Fruit fly (Drosophila melanogaster): ENCODE measurements around the gene CG7720.

CG7720 gene

DNA sequence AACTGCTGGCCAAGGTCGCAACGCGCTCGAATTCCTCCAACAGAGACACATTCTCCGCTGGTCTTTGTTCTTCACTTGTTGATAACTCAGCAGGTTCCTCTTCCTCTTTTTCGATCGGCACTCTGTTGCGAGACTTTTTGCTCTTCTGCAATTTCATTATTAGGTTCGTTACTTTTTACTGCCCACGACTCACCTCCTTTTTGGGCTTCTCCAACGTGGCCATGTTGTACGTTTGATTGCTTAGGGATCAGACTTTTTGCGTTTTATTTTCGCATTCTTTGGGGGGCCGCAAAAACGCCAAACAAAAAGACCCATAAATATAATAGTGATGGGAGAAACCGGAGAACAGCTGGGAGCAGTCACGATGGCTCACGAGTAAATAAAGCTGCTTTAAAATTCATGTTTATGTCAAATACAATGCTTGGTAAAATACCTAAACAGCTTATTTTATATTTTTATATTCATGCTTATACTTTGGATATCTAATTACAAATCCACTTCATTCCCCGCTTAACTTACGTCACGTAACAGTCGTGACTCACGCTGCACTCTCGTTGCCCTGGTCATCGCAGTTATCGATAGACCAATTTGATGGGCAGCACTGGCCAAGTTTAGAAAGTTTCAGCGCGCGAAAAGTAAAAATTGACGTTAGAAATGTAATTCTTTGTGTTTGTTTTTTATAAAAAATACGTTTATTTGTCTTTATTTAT is 36.3 kb downstream of the CG7720 start, which contains the start of gene Epg5 (continued):
- no peak for TF ChIP-seq CG4854 (GFP tag; optimal IDR thresholded peaks at IDR 0.05)
- TF ChIP-seq CG6272 (GFP tag; IDR thresholded peaks at IDR 0.05), result peak; percentile 84
- TF ChIP-seq dysf (GFP tag; IDR thresholded peaks at IDR 0.05), result peak; percentile 81
- peak; percentile 43 for TF ChIP-seq CG9876 (GFP tag; optimal IDR thresholded peaks at IDR 0.05)
- no peak for TF ChIP-seq CG8290 (GFP tag; optimal IDR thresholded peaks at IDR 0.05)
- no peak for TF ChIP-seq CG8290 (tag; optimal IDR thresholded peaks at IDR 0.05)
- TF ChIP-seq Hr3 (GFP tag; optimal IDR thresholded peaks at IDR 0.05), result peak; percentile 66
- peak; percentile 55 for TF ChIP-seq Atf-2 (GFP tag; optimal IDR thresholded peaks at IDR 0.05)
- peak; percentile 72 for TF ChIP-seq sisA (GFP tag; IDR thresholded peaks at IDR 0.05)
- no peak for TF ChIP-seq CG10979 (tag; optimal IDR thresholded peaks at IDR 0.05)
- TF ChIP-seq CG33557 (GFP tag; optimal IDR thresholded peaks at IDR 0.05), result no peak
- TF ChIP-seq Sry-β (GFP tag; optimal IDR thresholded peaks at IDR 0.05), result peak; percentile 26
- TF ChIP-seq CG7357 (GFP tag; IDR thresholded peaks at IDR 0.05), result 0 out of 3 replicates have a peak, but pooled peaks have one; percentile 62
- peak; percentile 1 for TF ChIP-seq her (GFP tag; optimal IDR thresholded peaks at IDR 0.05)
- no peak for TF ChIP-seq wek (GFP tag; optimal IDR thresholded peaks at IDR 0.05)
- no peak for TF ChIP-seq CG1233 (GFP tag; optimal IDR thresholded peaks at IDR 0.05)
- TF ChIP-seq Gug (GFP tag; IDR thresholded peaks at IDR 0.05), result peak; percentile 83; the same call in 3 of the 4 replicates
- peak; percentile 69 for TF ChIP-seq tgo (GFP tag; IDR thresholded peaks at IDR 0.05)
- TF ChIP-seq tna (GFP tag; IDR thresholded peaks at IDR 0.05; ENCODE audit: partially characterized antibody), result peak; percentile 85
- TF ChIP-seq fd102C (GFP tag; optimal IDR thresholded peaks at IDR 0.05), result no peak
- peak; percentile 68; the same call in 1 of the 2 replicates for TF ChIP-seq rib (GFP tag; IDR thresholded peaks at IDR 0.05)
- TF ChIP-seq Dip3 (GFP tag; optimal IDR thresholded peaks at IDR 0.05), result peak; percentile 78
- peak; percentile 19 for TF ChIP-seq Ravus (GFP tag; IDR thresholded peaks at IDR 0.05)
- TF ChIP-seq bab2 (GFP tag; optimal IDR thresholded peaks at IDR 0.05), result peak; percentile 65
- no peak for TF ChIP-seq ATbp (GFP tag; optimal IDR thresholded peaks at IDR 0.05)
- peak; percentile 98 for TF ChIP-seq hb (GFP tag; IDR thresholded peaks at IDR 0.05; ENCODE audit: partially characterized antibody)
- TF ChIP-seq CG12155 (GFP tag; optimal IDR thresholded peaks at IDR 0.05), result peak; percentile 74
- no peak for TF ChIP-seq tap (tag; optimal IDR thresholded peaks at IDR 0.05)
- no peak for TF ChIP-seq abd-A (tag; optimal IDR thresholded peaks at IDR 0.05)
- TF ChIP-seq CG7745 (tag; optimal IDR thresholded peaks at IDR 0.05), result no peak
- TF ChIP-seq tll (GFP tag; optimal IDR thresholded peaks at IDR 0.05), result peak in 1 of 2 experiments; percentile 62
- TF ChIP-seq CG7987 (GFP tag; optimal IDR thresholded peaks at IDR 0.05), result peak; percentile 40
- TF ChIP-seq CG2120 (GFP tag; optimal IDR thresholded peaks at IDR 0.05), result peak; percentile 90
- peak in 1 of 2 experiments; percentile 74 for TF ChIP-seq Pdp1 (GFP tag; optimal IDR thresholded peaks at IDR 0.05)
- TF ChIP-seq CG12659 (GFP tag; optimal IDR thresholded peaks at IDR 0.05), result peak; percentile 73
- peak; percentile 62 for TF ChIP-seq ssp (GFP tag; IDR thresholded peaks at IDR 0.05)
- peak; percentile 22; the same call in 1 of the 2 replicates for TF ChIP-seq gsb (GFP tag; IDR thresholded peaks at IDR 0.05)
- peak; percentile 96 for TF ChIP-seq Ets65A (GFP tag)
- TF ChIP-seq CG12071 (GFP tag; optimal IDR thresholded peaks at IDR 0.05), result no peak
- peak; percentile 95 for TF ChIP-seq zen2 (GFP tag; IDR thresholded peaks at IDR 0.05; ENCODE audit: partially characterized antibody)
- TF ChIP-seq gem (tag; optimal IDR thresholded peaks at IDR 0.05), result no peak
- TF ChIP-seq CG18599 (GFP tag; optimal IDR thresholded peaks at IDR 0.05), result peak; percentile 66
- TF ChIP-seq CG13624 (GFP tag; optimal IDR thresholded peaks at IDR 0.05), result peak; percentile 83
- TF ChIP-seq dm (GFP tag; optimal IDR thresholded peaks at IDR 0.05), result peak; percentile 45
- no peak for TF ChIP-seq prd (optimal IDR thresholded peaks at IDR 0.05)
- TF ChIP-seq prd (GFP tag; IDR thresholded peaks at IDR 0.05), result peak; percentile 82
- TF ChIP-seq CG1792 (GFP tag; optimal IDR thresholded peaks at IDR 0.05), result peak; percentile 35
- no peak for TF ChIP-seq CG2678 (tag; optimal IDR thresholded peaks at IDR 0.05)
- no peak for TF ChIP-seq gsb-n (tag; optimal IDR thresholded peaks at IDR 0.05)
- no peak for TF ChIP-seq cas (GFP tag; IDR thresholded peaks at IDR 0.05)

All from whole organism, embryonic.